Fruit fly (Drosophila melanogaster) whole organism, wandering third instar larva: ENCODE data around the gene Ugt35B1.

Experiments
- Abd-B ChIP-seq: fragments of >200 bp; optimal IDR thresholded peaks from 2 replicates; lab custom pipeline; 2017; ENCODE audit warnings: missing biosample characterization, missing genetic modification characterization
- CG32264 ChIP-seq: fragments of 200-800 bp; sonication (Bioruptor generic); optimal IDR thresholded peaks from 2 replicates; lab custom pipeline; 2016; ENCODE audit warnings: missing biosample characterization, missing genetic modification characterization
- CG9705 ChIP-seq: fragments of 200-800 bp; sonication (Bioruptor generic); optimal IDR thresholded peaks from 2 replicates; lab custom pipeline; 2018; ENCODE audit warnings: missing biosample characterization, mild to moderate bottlenecking, missing genetic modification characterization
- CrebA ChIP-seq: fragments of 200-800 bp; sonication (Bioruptor generic); optimal IDR thresholded peaks from 2 replicates; lab custom pipeline; 2016; ENCODE audit warnings: missing biosample characterization, mild to moderate bottlenecking, missing genetic modification characterization, borderline replicate concordance
- Dfd ChIP-seq: fragments of >200 bp; optimal IDR thresholded peaks from 2 replicates; lab custom pipeline; 2017; ENCODE audit warnings: missing biosample characterization, missing genetic modification characterization
- Dif ChIP-seq: fragments of 200-275, 200-300 bp; sonication (Bioruptor generic); optimal IDR thresholded peaks from 2 replicates; lab custom pipeline; 2018; ENCODE audit warnings: missing biosample characterization, missing genetic modification characterization; ENCODE audit not compliant: partially characterized antibody
- GATAd ChIP-seq: sonication (Bioruptor generic); optimal IDR thresholded peaks from 2 replicates; lab custom pipeline; 2016; ENCODE audit warnings: missing biosample characterization, missing genetic modification characterization
- HLH106 ChIP-seq: fragments of 200-800 bp; optimal IDR thresholded peaks from 3 replicates; lab custom pipeline; 2019; ENCODE audit warnings: missing biosample characterization, mild to moderate bottlenecking, missing genetic modification characterization, moderate library complexity
- Hnf4 ChIP-seq: fragments of 200-800 bp; sonication (Bioruptor generic); optimal IDR thresholded peaks from 2 replicates; lab custom pipeline; 2016; ENCODE audit warnings: missing biosample characterization, mild to moderate bottlenecking, missing genetic modification characterization
- Hr78 ChIP-seq: fragments of >200 bp; optimal IDR thresholded peaks from 2 replicates; lab custom pipeline; 2017; ENCODE audit warnings: missing biosample characterization, missing genetic modification characterization
- Hr83 ChIP-seq: fragments of 200-300 bp; sonication (Bioruptor generic); optimal IDR thresholded peaks from 2 replicates; lab custom pipeline; 2016; ENCODE audit warnings: missing biosample characterization, mild to moderate bottlenecking, missing genetic modification characterization, moderate library complexity; ENCODE audit not compliant: poor library complexity, severe bottlenecking
- Jra ChIP-seq: sonication (Bioruptor generic); optimal IDR thresholded peaks from 2 replicates; lab custom pipeline; 2016; ENCODE audit warnings: missing biosample characterization, missing genetic modification characterization
- Mio ChIP-seq: sonication (Bioruptor generic); optimal IDR thresholded peaks from 2 replicates; lab custom pipeline; 2016; ENCODE audit warnings: missing biosample characterization, missing genetic modification characterization
- Myc ChIP-seq: fragments of >200 bp; optimal IDR thresholded peaks from 2 replicates; lab custom pipeline; 2017
- N ChIP-seq: fragments of >200 bp; optimal IDR thresholded peaks from 2 replicates; lab custom pipeline; 2018; ENCODE audit warnings: missing biosample characterization, missing external identifiers, missing genetic modification characterization
- OdsH ChIP-seq: fragments of 200-800 bp; sonication (Bioruptor generic); optimal IDR thresholded peaks from 2 replicates; lab custom pipeline; 2016; ENCODE audit warnings: missing biosample characterization, mild to moderate bottlenecking, missing genetic modification characterization
- Rel ChIP-seq, 2 experiments: fragments of 200-800 bp; sonication (Bioruptor generic) in 1 of 2; optimal IDR thresholded peaks; 2 replicates in 1 of 2; 3 replicates in 1 of 2; lab custom pipeline; 2016 to 2019; ENCODE audit warnings: mild to moderate bottlenecking in 2 of 2, missing biosample characterization in 2 of 2, missing genetic modification characterization in 2 of 2, moderate library complexity in 1 of 2
- Sp1 ChIP-seq: fragments of 200-800 bp; sonication (Bioruptor generic); optimal IDR thresholded peaks from 3 replicates; lab custom pipeline; 2019; ENCODE audit warnings: missing biosample characterization, mild to moderate bottlenecking, missing genetic modification characterization, moderate library complexity
- Vsx2 ChIP-seq: fragments of 200-300, 225-300 bp; sonication (Bioruptor generic); optimal IDR thresholded peaks from 2 replicates; lab custom pipeline; 2018; ENCODE audit warnings: missing biosample characterization, missing genetic modification characterization; ENCODE audit not compliant: partially characterized antibody
- br ChIP-seq: fragments of 200-800 bp; sonication (Bioruptor generic); optimal IDR thresholded peaks from 2 replicates; lab custom pipeline; 2016; ENCODE audit warnings: missing biosample characterization, missing genetic modification characterization
- brk ChIP-seq: fragments of 200-800 bp; sonication (Bioruptor generic); optimal IDR thresholded peaks from 2 replicates; lab custom pipeline; 2016; ENCODE audit warnings: missing biosample characterization, mild to moderate bottlenecking, missing genetic modification characterization
- dl ChIP-seq, 2 experiments: fragments of 175-275, 200-275 bp in 1 of 2; fragments of 200-275 bp in 1 of 2; sonication (Bioruptor generic); optimal IDR thresholded peaks; lab custom pipeline; 2018; ENCODE audit warnings: mild to moderate bottlenecking in 2 of 2, missing biosample characterization in 2 of 2, missing genetic modification characterization in 2 of 2, moderate library complexity in 2 of 2; ENCODE audit not compliant: partially characterized antibody in 2 of 2, insufficient read depth in 1 of 2
- dmrt93B ChIP-seq: fragments of 200-800 bp; sonication (Bioruptor generic); optimal IDR thresholded peaks from 2 replicates; lab custom pipeline; 2018; ENCODE audit warnings: missing biosample characterization, mild to moderate bottlenecking, missing genetic modification characterization
- dsf ChIP-seq: sonication (Bioruptor generic); optimal IDR thresholded peaks from 2 replicates; lab custom pipeline; 2016; ENCODE audit warnings: missing biosample characterization, missing genetic modification characterization, borderline replicate concordance
- ey ChIP-seq: fragments of 200-800 bp; sonication (Bioruptor generic); optimal IDR thresholded peaks from 2 replicates; lab custom pipeline; 2016; ENCODE audit warnings: missing biosample characterization, missing genetic modification characterization
- foxo ChIP-seq, 2 experiments: fragments of 200-800 bp; sonication (Bioruptor generic); optimal IDR thresholded peaks; 2 replicates in 1 of 2; 3 replicates in 1 of 2; lab custom pipeline; 2016 to 2017; ENCODE audit warnings: missing biosample characterization in 2 of 2, missing genetic modification characterization in 2 of 2
- fru ChIP-seq: fragments of 200-800 bp; sonication (Bioruptor generic); optimal IDR thresholded peaks from 3 replicates; lab custom pipeline; 2016; ENCODE audit warnings: missing biosample characterization, mild to moderate bottlenecking, missing genetic modification characterization
- h ChIP-seq: fragments of 200-800 bp; sonication (Bioruptor generic); optimal IDR thresholded peaks from 3 replicates; lab custom pipeline; 2016; ENCODE audit warnings: missing biosample characterization, mild to moderate bottlenecking, missing genetic modification characterization
- jim ChIP-seq: fragments of 175-275, 200-325 bp; sonication (Bioruptor generic); optimal IDR thresholded peaks from 2 replicates; lab custom pipeline; 2016; ENCODE audit warnings: missing biosample characterization, mild to moderate bottlenecking, missing genetic modification characterization
- lola ChIP-seq: fragments of >200 bp; optimal IDR thresholded peaks from 2 replicates; lab custom pipeline; 2017; ENCODE audit warnings: missing biosample characterization, missing genetic modification characterization
- pan ChIP-seq: fragments of >200 bp; optimal IDR thresholded peaks from 2 replicates; lab custom pipeline; 2017
- psq ChIP-seq: fragments of 200-800 bp; sonication (Bioruptor generic); optimal IDR thresholded peaks from 3 replicates; lab custom pipeline; 2017; ENCODE audit warnings: missing biosample characterization, mild to moderate bottlenecking, missing genetic modification characterization, moderate library complexity
- rgr ChIP-seq: fragments of 200-800 bp; sonication (Bioruptor generic); optimal IDR thresholded peaks from 3 replicates; lab custom pipeline; 2016; ENCODE audit warnings: missing biosample characterization, mild to moderate bottlenecking, missing genetic modification characterization
- sage ChIP-seq: fragments of 200-800 bp; sonication (Bioruptor generic); optimal IDR thresholded peaks from 2 replicates; lab custom pipeline; 2016; ENCODE audit warnings: missing biosample characterization, mild to moderate bottlenecking, missing genetic modification characterization
- sv ChIP-seq: fragments of 200-800 bp; sonication (Bioruptor generic); optimal IDR thresholded peaks from 3 replicates; lab custom pipeline; 2016; ENCODE audit warnings: missing biosample characterization, missing genetic modification characterization
- tai ChIP-seq: sonication (Bioruptor generic); optimal IDR thresholded peaks from 2 replicates; lab custom pipeline; 2016; ENCODE audit warnings: missing biosample characterization, missing genetic modification characterization
- usp ChIP-seq: fragments of >200 bp; optimal IDR thresholded peaks from 2 replicates; lab custom pipeline; 2017; ENCODE audit warnings: missing biosample characterization, missing genetic modification characterization
- woc ChIP-seq: sonication (Bioruptor generic); optimal IDR thresholded peaks from 2 replicates; lab custom pipeline; 2016; ENCODE audit warnings: missing biosample characterization, mild to moderate bottlenecking, missing genetic modification characterization

Ugt35B1 gene

dm6 chr3R:11170146-11170545 lies at the start of gene Ugt35B1:
Gene Ugt35B1, minus strand, starts transcription at chr3R:11170246.
- TF ChIP-seq Jra (GFP tag; lab: Kevin White, UChicago): no peak
- no peak for TF ChIP-seq Hr83 (GFP tag; lab: Kevin White, UChicago)
- no peak for TF ChIP-seq br (GFP tag; lab: Kevin White, UChicago)
- TF ChIP-seq ey (GFP tag; lab: Kevin White, UChicago): no peak
- no peak for TF ChIP-seq HLH106 (tag; lab: Kevin White, UChicago)
- TF ChIP-seq foxo (GFP tag; optimal IDR thresholded peaks at IDR 0.05; lab: Kevin White, UChicago): no peak
- no peak for TF ChIP-seq dsf (GFP tag; lab: Kevin White, UChicago)
- TF ChIP-seq fru (GFP tag; lab: Kevin White, UChicago): no peak
- TF ChIP-seq h (GFP tag; lab: Kevin White, UChicago): no peak
- TF ChIP-seq dmrt93B: no peak
- no peak for TF ChIP-seq rgr (GFP tag; lab: Kevin White, UChicago)
- TF ChIP-seq Mio (GFP tag; lab: Kevin White, UChicago): no peak
- no peak for TF ChIP-seq GATAd (GFP tag; lab: Kevin White, UChicago)
- no peak for TF ChIP-seq woc (GFP tag; lab: Kevin White, UChicago)
- TF ChIP-seq Hnf4 (GFP tag; lab: Kevin White, UChicago): no peak
- TF ChIP-seq Sp1 (GFP tag; lab: Kevin White, UChicago): no peak
- TF ChIP-seq lola (GFP tag; lab: Kevin White, UChicago): no peak
- TF ChIP-seq jim (GFP tag; lab: Kevin White, UChicago): no peak
- no peak for TF ChIP-seq Myc

DNA sequence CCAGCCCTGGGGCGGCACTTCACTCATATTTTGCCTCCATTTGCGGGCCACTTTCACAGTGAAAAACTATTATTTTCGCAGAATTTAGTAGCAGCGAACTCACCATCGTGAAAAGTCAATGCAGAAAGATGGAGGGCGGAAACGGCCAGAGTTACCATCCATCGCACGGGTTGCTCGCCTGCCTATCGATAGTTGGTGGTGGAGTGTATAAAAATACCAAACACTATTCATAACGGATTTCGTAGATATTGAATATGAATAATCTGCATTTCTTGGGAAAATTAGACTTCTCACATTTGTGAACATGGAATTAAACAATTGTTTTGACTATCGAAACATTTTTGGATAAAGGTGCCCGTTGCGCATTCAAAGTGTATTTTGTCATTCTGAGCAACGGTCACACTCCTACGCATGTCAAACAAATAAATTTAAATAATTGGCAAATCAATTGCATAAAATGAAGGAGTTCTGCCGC lies 46.1 kb upstream of the Ugt35B1 start, which contains the start of the genes RpS25 and CG4820:
Gene RpS25 (minus strand): TSS at position 132 of the 475 bp plus-strand sequence.
Gene CG4820 (plus strand): TSS at position 380 of the 475 bp plus-strand sequence.
- peak; percentile 77 for TF ChIP-seq Mio (GFP tag; lab: Kevin White, UChicago)
- no peak for TF ChIP-seq Rel (GFP tag; optimal IDR thresholded peaks at IDR 0.05; lab: Kevin White, UChicago)
- peak; percentile 61 for TF ChIP-seq Rel (tag; optimal IDR thresholded peaks at IDR 0.05; lab: Kevin White, UChicago)
- peak; percentile 95 for TF ChIP-seq Vsx2 (GFP tag; lab: Kevin White, UChicago)
- TF ChIP-seq pan (lab: Kevin White, UChicago): no peak
- TF ChIP-seq dmrt93B: peak; percentile 95
- no peak for TF ChIP-seq N (GFP tag; lab: Kevin White, UChicago)
- TF ChIP-seq GATAd (GFP tag; lab: Kevin White, UChicago): no peak
- TF ChIP-seq psq (GFP tag; lab: Kevin White, UChicago): peak; percentile 63
- peak; percentile 69 for TF ChIP-seq ey (GFP tag; lab: Kevin White, UChicago)
- peak; percentile 93 for TF ChIP-seq Hr83 (GFP tag; lab: Kevin White, UChicago)
- no peak for TF ChIP-seq jim (GFP tag; lab: Kevin White, UChicago)
- no peak for TF ChIP-seq sage
- no peak for TF ChIP-seq usp (GFP tag; lab: Kevin White, UChicago)
- TF ChIP-seq br (GFP tag; lab: Kevin White, UChicago): peak; percentile 88
- TF ChIP-seq CG9705 (GFP tag; lab: Kevin White, UChicago): peak; percentile 91
- TF ChIP-seq CrebA: no peak
- peak; percentile 12 for TF ChIP-seq woc (GFP tag; lab: Kevin White, UChicago)
- TF ChIP-seq Jra (GFP tag; lab: Kevin White, UChicago): peak; percentile 78
- TF ChIP-seq Dif (GFP tag; lab: Kevin White, UChicago): peak; percentile 52
- peak; percentile 56 for TF ChIP-seq CG32264
- TF ChIP-seq Dfd (GFP tag; lab: Kevin White, UChicago): no peak
- TF ChIP-seq sv: peak; percentile 82
- peak; percentile 52 for TF ChIP-seq Hnf4 (GFP tag; lab: Kevin White, UChicago)
- TF ChIP-seq brk (GFP tag; lab: Kevin White, UChicago): no peak
- peak; percentile 93 for TF ChIP-seq rgr (GFP tag; lab: Kevin White, UChicago)
- peak; percentile 60 for TF ChIP-seq Myc
- peak; percentile 83 for TF ChIP-seq fru (GFP tag; lab: Kevin White, UChicago)
- TF ChIP-seq lola (GFP tag; lab: Kevin White, UChicago): no peak
- peak; percentile 89 for TF ChIP-seq Sp1 (GFP tag; lab: Kevin White, UChicago)
- TF ChIP-seq HLH106 (tag; lab: Kevin White, UChicago): peak; percentile 83
- TF ChIP-seq tai (GFP tag; lab: Kevin White, UChicago): no peak
- peak; percentile 18 for TF ChIP-seq dsf (GFP tag; lab: Kevin White, UChicago)
- peak in 1 of 2 experiments; percentile 78 for TF ChIP-seq foxo (GFP tag; optimal IDR thresholded peaks at IDR 0.05; lab: Kevin White, UChicago)
- peak; percentile 82 for TF ChIP-seq OdsH (GFP tag; lab: Kevin White, UChicago)
- no peak for TF ChIP-seq Hr78 (GFP tag; lab: Kevin White, UChicago)
- no peak for TF ChIP-seq dl (GFP tag; optimal IDR thresholded peaks at IDR 0.05; lab: Kevin White, UChicago; ENCODE audit: insufficient read depth in 1 of 2, partially characterized antibody in 2 of 2)
- peak; percentile 89 for TF ChIP-seq h (GFP tag; lab: Kevin White, UChicago)
- no peak for TF ChIP-seq Abd-B (GFP tag; lab: Kevin White, UChicago)
